Fruit fly (Drosophila melanogaster) whole organism, adult: Measurements from ENCODE around the gene CG7366.
"Not testable (repeated sequence)": the region's sequence is repeated elsewhere in the genome, so short reads cannot be mapped to it uniquely, and the experiment has no call there.

Experiments
- CG11617 ChIP-seq: fragments of 200-800 bp; sonication (Bioruptor generic); optimal IDR thresholded peaks from 2 replicates; lab custom pipeline; 2017; ENCODE audit warnings: mild to moderate bottlenecking, missing biosample characterization, missing genetic modification reagents, missing genetic modification characterization
- CG12768 ChIP-seq: fragments of 200-800 bp; sonication (Bioruptor generic); optimal IDR thresholded peaks from 2 replicates; lab custom pipeline; 2017; ENCODE audit warnings: missing biosample characterization, missing genetic modification characterization, mild to moderate bottlenecking, moderate library complexity, missing genetic modification reagents
- CG14711 ChIP-seq: fragments of 200-800 bp; sonication (Bioruptor generic); optimal IDR thresholded peaks from 2 replicates; lab custom pipeline; 2018; ENCODE audit warnings: missing biosample characterization, mild to moderate bottlenecking, missing genetic modification characterization, moderate library complexity
- CG1620 ChIP-seq: fragments of 200-800 bp; sonication (Bioruptor generic); optimal IDR thresholded peaks from 2 replicates; lab custom pipeline; 2016; ENCODE audit warnings: missing biosample characterization, missing genetic modification characterization
- CG33017 ChIP-seq: fragments of 200-800 bp; sonication (Bioruptor generic); optimal IDR thresholded peaks from 2 replicates; lab custom pipeline; 2018; ENCODE audit warnings: missing biosample characterization, mild to moderate bottlenecking, missing genetic modification characterization, moderate library complexity
- CG5204 ChIP-seq: fragments of 200-800 bp; sonication (Bioruptor generic); optimal IDR thresholded peaks from 2 replicates; lab custom pipeline; 2016; ENCODE audit warnings: missing biosample characterization, missing genetic modification characterization
- CG7045 ChIP-seq: fragments of 200-800 bp; sonication (Bioruptor generic); optimal IDR thresholded peaks from 2 replicates; lab custom pipeline; 2017; ENCODE audit warnings: missing biosample characterization, mild to moderate bottlenecking, missing genetic modification characterization
- CG7101 ChIP-seq: fragments of 200-800 bp; sonication (Bioruptor generic); optimal IDR thresholded peaks from 2 replicates; lab custom pipeline; 2018; ENCODE audit warnings: missing biosample characterization, mild to moderate bottlenecking, missing genetic modification characterization, moderate library complexity
- Clk ChIP-seq: fragments of 200-800 bp; sonication (Bioruptor generic); optimal IDR thresholded peaks from 2 replicates; lab custom pipeline; 2017; ENCODE audit warnings: missing biosample characterization, missing genetic modification characterization
- Crg-1 ChIP-seq: fragments of 200-800 bp; sonication (Bioruptor generic); optimal IDR thresholded peaks from 2 replicates; lab custom pipeline; 2016; ENCODE audit warnings: missing biosample characterization, missing genetic modification characterization
- Hr96 ChIP-seq: fragments of 200-800 bp; sonication (Bioruptor generic); optimal IDR thresholded peaks from 2 replicates; lab custom pipeline; 2016; ENCODE audit warnings: missing biosample characterization, missing genetic modification characterization
- Mnt ChIP-seq: fragments of 200-800 bp; sonication (Bioruptor generic); optimal IDR thresholded peaks from 2 replicates; lab custom pipeline; 2016; ENCODE audit warnings: missing biosample characterization, mild to moderate bottlenecking, missing genetic modification characterization
- bab1 ChIP-seq: fragments of 200-800 bp; sonication (Bioruptor generic); optimal IDR thresholded peaks from 3 replicates; lab custom pipeline; 2019; ENCODE audit warnings: missing biosample characterization, mild to moderate bottlenecking, missing genetic modification characterization, moderate library complexity
- cic ChIP-seq: fragments of 200-800 bp; sonication (Bioruptor generic); optimal IDR thresholded peaks from 2 replicates; lab custom pipeline; 2017; ENCODE audit warnings: missing biosample characterization, mild to moderate bottlenecking, missing genetic modification characterization, moderate library complexity
- cnc ChIP-seq, 2 experiments: fragments of >200 bp; optimal IDR thresholded peaks; 2 replicates each; lab custom pipeline; 2017
- kay ChIP-seq: fragments of 200-800 bp; sonication (Bioruptor generic); peaks from one replicate; lab custom pipeline; 2016; ENCODE audit warnings: missing biosample characterization, missing genetic modification characterization, borderline replicate concordance
- ovo ChIP-seq: fragments of 200-800 bp; sonication (Bioruptor generic); optimal IDR thresholded peaks from 2 replicates; lab custom pipeline; 2016; ENCODE audit warnings: missing biosample characterization, missing genetic modification characterization
- pad ChIP-seq: fragments of 200-800 bp; sonication (Bioruptor generic); optimal IDR thresholded peaks from 3 replicates; lab custom pipeline; 2017; ENCODE audit warnings: missing biosample characterization, missing genetic modification characterization, mild to moderate bottlenecking, moderate library complexity, missing genetic modification reagents
- tj ChIP-seq: fragments of 200-800 bp; sonication (Bioruptor generic); optimal IDR thresholded peaks from 3 replicates; lab custom pipeline; 2017; ENCODE audit warnings: missing biosample characterization, mild to moderate bottlenecking, missing genetic modification characterization, moderate library complexity
- toe ChIP-seq: fragments of 200-800 bp; sonication (Bioruptor generic); optimal IDR thresholded peaks from 2 replicates; lab custom pipeline; 2016; ENCODE audit warnings: missing biosample characterization, missing genetic modification characterization

Gene CG7366

DNA sequence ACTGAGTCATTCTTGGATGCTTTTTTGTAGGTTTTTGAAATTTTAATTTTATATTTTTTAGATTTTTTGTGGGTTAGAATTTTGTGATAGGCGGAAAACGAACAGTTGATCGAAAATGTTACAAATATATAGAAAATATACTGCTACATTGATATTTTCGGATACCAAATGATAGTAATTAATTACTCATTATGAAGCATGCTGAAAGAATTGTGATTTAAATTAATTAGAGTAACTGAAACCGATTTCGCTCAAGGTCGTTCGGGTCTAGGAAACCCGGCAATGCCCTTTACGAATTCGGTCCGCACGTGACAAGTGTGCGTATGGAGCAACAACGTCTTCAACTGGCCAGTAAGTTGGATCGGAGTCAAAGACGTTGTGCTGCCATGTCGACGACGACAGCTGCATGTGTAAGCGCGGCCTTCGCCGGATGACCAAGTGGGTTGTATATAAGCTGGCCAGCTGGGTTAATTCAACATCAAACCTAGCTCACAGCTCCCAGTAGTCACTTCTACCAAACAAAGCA, at the start of gene CG7366, which contains the start of gene CG13679:
CG7366 (minus strand) TSS at position 101 of the 526 bp plus-strand sequence.
CG13679 (plus strand) TSS at position 476 of the 526 bp plus-strand sequence.
- no peak for TF ChIP-seq CG1620
- no peak for TF ChIP-seq pad (GFP tag; lab: Kevin White, UChicago)
- no peak for TF ChIP-seq CG14711 (tag; lab: Kevin White, UChicago)
- TF ChIP-seq CG5204 = no peak
- TF ChIP-seq Crg-1 (GFP tag; lab: Kevin White, UChicago) = no peak
- TF ChIP-seq toe (GFP tag; lab: Kevin White, UChicago) = no peak
- TF ChIP-seq tj (GFP tag; lab: Kevin White, UChicago) = no peak
- no peak for TF ChIP-seq cnc (optimal IDR thresholded peaks at IDR 0.05; lab: Kevin White, UChicago)
- no peak for TF ChIP-seq CG33017
- TF ChIP-seq CG7045 (GFP tag; lab: Kevin White, UChicago) = no peak
- TF ChIP-seq bab1 (GFP tag; lab: Kevin White, UChicago) = no peak
- no peak for TF ChIP-seq Hr96
- TF ChIP-seq Mnt (GFP tag; lab: Kevin White, UChicago) = no peak
- no peak for TF ChIP-seq ovo (GFP tag; lab: Kevin White, UChicago)
- TF ChIP-seq CG7101 = no peak
- TF ChIP-seq CG11617 = no peak
- no peak for TF ChIP-seq cic (GFP tag; lab: Kevin White, UChicago)
- no peak for TF ChIP-seq CG12768 (GFP tag; lab: Kevin White, UChicago)
- no peak for TF ChIP-seq kay (GFP tag; lab: Kevin White, UChicago)

DNA sequence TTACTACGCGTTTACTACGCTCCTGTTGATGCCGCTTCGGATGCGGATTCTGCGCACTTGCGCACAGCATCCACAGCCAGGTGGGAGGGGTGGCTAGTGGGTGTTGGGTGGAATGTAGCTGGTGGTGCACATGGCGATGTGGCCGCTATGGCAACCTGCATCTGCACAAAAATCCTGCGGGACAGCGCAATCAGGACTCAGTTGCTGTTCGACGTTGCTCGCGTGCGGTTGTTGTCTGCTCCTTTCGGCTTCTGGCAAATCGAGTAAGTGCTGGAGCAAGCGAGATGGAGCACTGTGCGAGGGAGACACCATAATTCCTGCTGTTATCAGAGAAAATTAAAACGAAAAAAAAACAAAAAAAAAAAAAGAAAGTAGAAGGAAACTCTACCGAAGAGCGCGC, 38.7 kb upstream of the CG7366 start:
- TF ChIP-seq CG11617 (no peak), CG7045 (GFP tag; lab: Kevin White, UChicago) (peak; percentile 29), Mnt (GFP tag; lab: Kevin White, UChicago) (peak; percentile 29), CG12768 (GFP tag; lab: Kevin White, UChicago) (no peak), CG33017 (no peak), toe (GFP tag; lab: Kevin White, UChicago) (peak; percentile 23), Clk (GFP tag; lab: Kevin White, UChicago) (no peak), cic (GFP tag; lab: Kevin White, UChicago) (peak; percentile 55), CG1620 (no peak)

DNA sequence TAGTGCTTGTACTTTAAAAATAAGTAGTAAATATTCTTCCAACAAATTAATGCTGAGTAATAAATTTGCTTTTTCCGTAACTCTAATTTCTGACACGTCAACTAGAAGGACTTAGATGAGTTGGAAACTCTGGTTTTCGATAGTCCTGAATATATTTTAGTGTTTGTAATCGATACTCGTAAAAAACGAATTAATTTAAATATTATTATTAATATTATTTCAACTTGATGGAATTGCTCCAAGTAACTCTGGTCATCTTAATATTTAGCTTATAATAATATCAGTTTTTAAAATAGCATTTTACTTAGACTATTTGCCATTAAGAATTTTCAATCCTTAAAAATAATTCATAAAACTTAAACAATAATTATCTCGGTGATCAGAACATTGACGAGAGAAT, 38.3 kb upstream of the CG7366 start, which contains the start of gene CG7213:
CG7213 (minus strand) TSS at position 101 of the 400 bp plus-strand sequence.
- no peak for TF ChIP-seq CG14711 (tag; lab: Kevin White, UChicago)
- no peak for TF ChIP-seq CG7101
- TF ChIP-seq Mnt (GFP tag; lab: Kevin White, UChicago) = no peak

DNA sequence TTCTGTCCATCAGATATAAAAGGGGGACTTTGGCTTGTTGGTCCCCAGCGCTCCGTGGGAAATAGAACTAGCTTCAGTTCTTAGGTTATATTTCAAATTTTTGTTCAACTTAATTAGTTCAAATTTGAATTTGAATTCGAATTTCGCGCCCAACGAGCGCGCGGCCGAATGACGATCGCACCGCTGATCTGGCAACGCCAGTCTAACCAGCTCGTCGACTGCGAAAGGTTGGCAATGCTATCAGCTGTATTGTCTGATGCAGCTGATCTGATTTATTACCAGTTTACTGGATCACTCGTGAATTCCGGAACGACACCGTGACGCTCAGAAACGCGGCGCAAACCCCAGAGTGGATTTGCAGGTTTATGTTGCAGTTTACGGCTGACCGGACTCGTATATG, 36.1 kb upstream of the CG7366 start, which contains the start of gene Dscam4:
Dscam4 (plus strand) TSS at position 301 of the 400 bp plus-strand sequence.
- TF ChIP-seq kay (GFP tag; lab: Kevin White, UChicago); bab1 (GFP tag; lab: Kevin White, UChicago); CG7101: not testable (repeated sequence)

DNA sequence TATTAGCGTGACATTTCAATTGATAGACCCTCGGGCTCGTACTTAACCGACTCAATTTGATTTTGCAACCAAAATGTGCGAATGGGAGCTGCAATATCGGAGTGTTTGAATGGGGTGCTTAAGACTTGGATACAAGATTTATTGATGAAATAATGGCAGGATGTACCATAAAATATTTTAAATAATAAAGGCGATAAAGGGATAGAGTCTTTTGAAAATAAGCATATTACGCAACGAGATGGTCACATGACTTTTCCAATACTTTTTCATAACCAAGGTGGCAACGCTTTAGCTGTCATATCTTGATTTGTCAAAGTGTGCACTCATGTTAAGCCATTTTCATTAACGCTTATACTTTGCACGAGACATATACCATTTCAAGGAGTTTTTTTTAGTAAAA, 26.7 kb upstream of the CG7366 start, which contains the start of gene eIF4E3:
eIF4E3 (plus strand) TSS at position 301 of the 400 bp plus-strand sequence.
- TF ChIP-seq ovo (GFP tag; lab: Kevin White, UChicago) (no peak), Crg-1 (GFP tag; lab: Kevin White, UChicago) (no peak), CG7045 (GFP tag; lab: Kevin White, UChicago) (no peak), CG33017 (no peak), CG11617 (no peak), CG12768 (GFP tag; lab: Kevin White, UChicago) (no peak)

DNA sequence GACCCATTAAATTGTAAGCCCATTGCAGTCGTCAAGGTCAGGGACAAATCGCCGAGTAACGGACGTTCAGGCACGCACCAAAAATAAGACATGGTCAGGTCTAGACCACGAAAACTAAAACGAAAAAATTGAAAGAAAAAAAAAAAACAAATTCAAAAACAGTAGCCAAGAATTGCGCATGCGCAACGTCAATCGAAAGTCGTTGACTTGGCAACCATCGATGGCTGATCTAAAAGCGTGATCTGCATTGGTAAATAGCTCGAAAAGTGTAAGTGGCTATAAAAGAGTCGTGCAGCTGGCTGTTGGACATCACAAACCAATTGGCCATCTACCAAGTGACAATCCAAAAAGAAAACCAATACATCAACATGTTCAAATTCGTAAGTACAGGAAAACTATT, 19.6 kb upstream of the CG7366 start, which contains the start of gene CG13678:
CG13678 (plus strand) TSS at position 307 of the 400 bp plus-strand sequence.
- TF ChIP-seq kay (GFP tag; lab: Kevin White, UChicago) (peak; percentile 5), Mnt (GFP tag; lab: Kevin White, UChicago) (no peak), bab1 (GFP tag; lab: Kevin White, UChicago) (no peak)

DNA sequence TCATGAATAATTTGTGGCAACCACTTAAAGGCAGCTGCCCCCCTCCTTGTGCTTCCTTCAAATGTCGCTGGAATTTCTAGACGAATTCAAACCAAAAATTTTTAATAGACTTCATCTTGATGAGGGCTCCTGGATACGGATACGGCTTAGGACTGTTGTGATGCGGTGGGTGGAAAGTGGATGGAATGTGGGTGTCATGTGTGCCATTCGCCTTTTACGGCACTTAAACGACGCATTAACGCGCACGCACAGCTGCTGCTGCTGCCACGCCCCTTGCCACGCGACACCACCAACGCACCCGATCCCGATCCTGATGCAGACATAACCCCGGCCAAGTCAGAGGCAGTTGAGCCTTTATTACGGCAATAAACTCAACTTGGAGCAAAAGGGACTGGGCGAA, 17.5 kb upstream of the CG7366 start:
- TF ChIP-seq tj (GFP tag; lab: Kevin White, UChicago) = no peak
- TF ChIP-seq toe (GFP tag; lab: Kevin White, UChicago) = no peak
- no peak for TF ChIP-seq Crg-1 (GFP tag; lab: Kevin White, UChicago)
- no peak for TF ChIP-seq CG5204
- no peak for TF ChIP-seq Mnt (GFP tag; lab: Kevin White, UChicago)
- no peak for TF ChIP-seq Hr96
- no peak for TF ChIP-seq CG33017
- TF ChIP-seq cnc (optimal IDR thresholded peaks at IDR 0.05; lab: Kevin White, UChicago) = no peak
- no peak for TF ChIP-seq CG7045 (GFP tag; lab: Kevin White, UChicago)
- no peak for TF ChIP-seq CG7101
- no peak for TF ChIP-seq cic (GFP tag; lab: Kevin White, UChicago)
- no peak for TF ChIP-seq kay (GFP tag; lab: Kevin White, UChicago)
- TF ChIP-seq ovo (GFP tag; lab: Kevin White, UChicago) = no peak
- TF ChIP-seq CG12768 (GFP tag; lab: Kevin White, UChicago) = no peak
- TF ChIP-seq Clk (GFP tag; lab: Kevin White, UChicago) = no peak
- no peak for TF ChIP-seq CG14711 (tag; lab: Kevin White, UChicago)
- TF ChIP-seq CG1620 = no peak
- no peak for TF ChIP-seq CG11617
- no peak for TF ChIP-seq pad (GFP tag; lab: Kevin White, UChicago)
- TF ChIP-seq bab1 (GFP tag; lab: Kevin White, UChicago) = no peak
